Worm (Caenorhabditis elegans): ENCODE results near the gene hnd-1.

The hnd-1 gene

DNA sequence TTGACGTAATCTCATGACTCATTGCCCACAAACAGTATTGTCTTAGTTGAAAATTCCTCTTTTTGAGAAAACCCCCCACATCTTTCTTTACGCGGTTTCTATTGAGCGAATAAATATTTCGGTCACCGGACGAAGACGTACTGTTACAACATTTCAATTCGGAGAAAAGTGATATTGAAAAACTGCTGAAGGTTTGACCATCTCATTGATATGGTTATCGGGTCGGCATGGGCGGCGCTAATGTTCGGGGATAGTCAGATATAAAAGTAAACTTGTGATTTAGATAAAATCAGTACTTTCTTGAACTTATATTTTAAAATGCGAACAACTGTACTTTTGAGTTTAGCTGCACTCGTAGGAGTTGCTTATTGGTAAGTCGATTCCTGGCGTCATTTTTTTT lies 37.2 kb upstream of the hnd-1 start, which contains the start of gene T04F8.8:
T04F8.8 (plus strand) TSS at position 301 of the 400 bp plus-strand sequence.
- TF ChIP-seq mls-2 (tag; optimal IDR thresholded peaks at IDR 0.05): no peak
- TF ChIP-seq lsy-2 (tag; optimal IDR thresholded peaks at IDR 0.05): no peak
- no peak for TF ChIP-seq hlh-1 (tag; optimal IDR thresholded peaks at IDR 0.05)
- no peak for TF ChIP-seq ham-2 (GFP tag; optimal IDR thresholded peaks at IDR 0.05)
- no peak for TF ChIP-seq pha-4 (tag; optimal IDR thresholded peaks at IDR 0.05)
- no peak for TF ChIP-seq mab-5 (tag; optimal IDR thresholded peaks at IDR 0.05)
- no peak for TF ChIP-seq ceh-43 (GFP tag; optimal IDR thresholded peaks at IDR 0.05)

DNA sequence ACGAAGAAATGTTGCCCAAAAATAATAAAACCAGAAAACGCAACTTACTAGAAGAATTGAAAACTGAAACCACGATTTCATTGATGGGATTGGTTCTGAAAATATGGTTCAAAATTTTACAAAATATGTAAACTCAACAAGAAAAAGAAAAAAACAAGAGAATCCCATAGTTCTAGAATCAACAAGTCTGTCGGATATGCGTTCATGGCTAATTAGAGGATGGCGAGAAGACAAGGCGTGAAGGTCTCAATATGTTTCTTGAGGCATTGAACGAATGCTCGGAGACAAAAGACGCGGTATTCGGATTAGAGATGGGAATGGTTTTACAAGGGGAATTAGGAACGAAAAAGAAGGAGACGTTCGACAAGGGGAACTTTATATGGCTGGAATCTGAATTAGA lies 33.6 kb upstream of the hnd-1 start, which contains the start of gene cutl-11:
cutl-11 (minus strand) TSS at position 101 of the 400 bp plus-strand sequence.
- TF ChIP-seq hlh-1 (tag; optimal IDR thresholded peaks at IDR 0.05) (no peak), nhr-237 (tag; optimal IDR thresholded peaks at IDR 0.05) (no peak), ces-1 (GFP tag; optimal IDR thresholded peaks at IDR 0.05) (no peak), ceh-39 (tag; optimal IDR thresholded peaks at IDR 0.05) (no peak), unc-120 (tag; optimal IDR thresholded peaks at IDR 0.05; ENCODE audit: poor library complexity, severe bottlenecking) (no peak), lin-32 (GFP tag; optimal IDR thresholded peaks at IDR 0.05) (no peak), mab-5 (tag; optimal IDR thresholded peaks at IDR 0.05) (no peak), nhr-2 (tag; optimal IDR thresholded peaks at IDR 0.05) (no peak), unc-39 (tag; optimal IDR thresholded peaks at IDR 0.05) (no peak), elt-1 (tag; optimal IDR thresholded peaks at IDR 0.05; ENCODE audit: borderline replicate concordance, insufficient read depth) (no peak), elt-3 (tag; optimal IDR thresholded peaks at IDR 0.05) (no peak), ham-2 (GFP tag; optimal IDR thresholded peaks at IDR 0.05) (no peak), lsy-2 (tag; optimal IDR thresholded peaks at IDR 0.05) (no peak), cnd-1 (tag; optimal IDR thresholded peaks at IDR 0.05) (no peak), flh-1 (GFP tag; optimal IDR thresholded peaks at IDR 0.05) (no peak), M03D4.4 (tag; optimal IDR thresholded peaks at IDR 0.05) (no peak)

DNA sequence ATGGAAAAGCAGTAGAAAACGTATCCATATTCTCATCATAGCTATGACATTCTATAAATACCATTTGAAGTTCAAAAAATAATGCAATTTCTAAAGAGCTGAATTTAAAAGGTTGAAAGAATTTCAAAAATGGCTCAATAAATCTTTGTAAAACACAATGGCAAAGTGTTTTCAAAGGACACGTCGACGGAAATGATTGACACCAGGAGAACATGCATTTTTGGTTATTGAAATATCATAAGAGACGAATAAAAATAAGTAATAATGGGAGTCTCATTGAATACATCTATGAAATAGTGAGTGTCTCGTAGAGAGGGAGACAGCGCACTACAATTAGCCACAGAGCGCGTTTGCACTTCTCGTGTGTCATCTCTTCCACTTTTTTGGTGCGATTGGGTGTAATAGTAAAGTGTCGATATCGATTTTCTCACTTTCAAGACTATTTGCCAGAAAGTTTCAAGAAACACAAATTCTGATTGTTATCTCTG lies 27.8 kb upstream of the hnd-1 start, which contains the start of gene T04F8.2:
T04F8.2 (minus strand) TSS at position 51 of the 488 bp plus-strand sequence.
- peak; percentile 8 for TF ChIP-seq unc-62 (GFP tag; optimal IDR thresholded peaks at IDR 0.05)
- TF ChIP-seq drap-1 (GFP tag; optimal IDR thresholded peaks at IDR 0.05): no peak
- no peak for TF ChIP-seq zip-8 (tag; optimal IDR thresholded peaks at IDR 0.05)
- TF ChIP-seq mep-1 (tag; optimal IDR thresholded peaks at IDR 0.05): peak; percentile 64
- peak; percentile 63 for TF ChIP-seq pha-4 (tag; optimal IDR thresholded peaks at IDR 0.05)
- TF ChIP-seq cnd-1 (tag; optimal IDR thresholded peaks at IDR 0.05): no peak
- TF ChIP-seq sptf-1 (tag; optimal IDR thresholded peaks at IDR 0.05): peak; percentile 24
- TF ChIP-seq lin-13 (tag; optimal IDR thresholded peaks at IDR 0.05): peak; percentile 47
- TF ChIP-seq hlh-1 (tag; optimal IDR thresholded peaks at IDR 0.05): peak; percentile 28
- TF ChIP-seq ceh-39 (tag; optimal IDR thresholded peaks at IDR 0.05): peak; percentile 60
- peak; percentile 78 for TF ChIP-seq unc-120 (tag; optimal IDR thresholded peaks at IDR 0.05; ENCODE audit: poor library complexity, severe bottlenecking)
- TF ChIP-seq ceh-83 (GFP tag; optimal IDR thresholded peaks at IDR 0.05): peak; percentile 22
- no peak for TF ChIP-seq nhr-76 (tag; optimal IDR thresholded peaks at IDR 0.05)
- peak; percentile 56 for TF ChIP-seq nhr-28 (tag; optimal IDR thresholded peaks at IDR 0.05)
- no peak for TF ChIP-seq lsy-2 (tag; optimal IDR thresholded peaks at IDR 0.05)
- TF ChIP-seq M03D4.4 (tag; optimal IDR thresholded peaks at IDR 0.05): no peak
- peak; percentile 53 for TF ChIP-seq ces-1 (GFP tag; optimal IDR thresholded peaks at IDR 0.05)

DNA sequence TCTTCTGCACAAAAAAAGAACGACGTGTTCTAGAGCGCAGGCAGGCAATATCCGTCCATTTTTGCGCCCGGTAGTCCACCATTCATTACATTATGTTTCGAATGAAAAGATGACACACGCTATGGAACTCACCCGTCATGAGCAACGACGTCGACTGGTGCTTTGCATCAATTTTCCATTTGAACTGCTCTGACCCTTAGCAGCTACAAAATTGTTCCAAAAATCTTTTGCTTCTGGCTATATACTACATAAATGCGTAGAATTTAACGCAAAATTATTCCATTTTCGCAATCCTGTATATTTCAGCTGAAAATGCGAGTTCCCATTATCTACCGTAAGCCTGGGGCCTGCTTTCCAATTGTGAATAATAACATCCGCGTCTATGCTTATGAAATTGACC lies 26.0 kb upstream of the hnd-1 start, which contains the start of gene T04F8.3:
T04F8.3 (plus strand) TSS at position 301 of the 400 bp plus-strand sequence.
- TF ChIP-seq tbx-8 (GFP tag; optimal IDR thresholded peaks at IDR 0.05) (no peak), blmp-1 (tag; optimal IDR thresholded peaks at IDR 0.05) (no peak), lin-32 (GFP tag; optimal IDR thresholded peaks at IDR 0.05) (no peak), lsy-2 (tag; optimal IDR thresholded peaks at IDR 0.05) (no peak), ztf-11 (tag; optimal IDR thresholded peaks at IDR 0.05) (no peak), nhr-237 (tag; optimal IDR thresholded peaks at IDR 0.05) (no peak), M03D4.4 (tag; optimal IDR thresholded peaks at IDR 0.05) (no peak), hlh-1 (tag; optimal IDR thresholded peaks at IDR 0.05) (no peak)

DNA sequence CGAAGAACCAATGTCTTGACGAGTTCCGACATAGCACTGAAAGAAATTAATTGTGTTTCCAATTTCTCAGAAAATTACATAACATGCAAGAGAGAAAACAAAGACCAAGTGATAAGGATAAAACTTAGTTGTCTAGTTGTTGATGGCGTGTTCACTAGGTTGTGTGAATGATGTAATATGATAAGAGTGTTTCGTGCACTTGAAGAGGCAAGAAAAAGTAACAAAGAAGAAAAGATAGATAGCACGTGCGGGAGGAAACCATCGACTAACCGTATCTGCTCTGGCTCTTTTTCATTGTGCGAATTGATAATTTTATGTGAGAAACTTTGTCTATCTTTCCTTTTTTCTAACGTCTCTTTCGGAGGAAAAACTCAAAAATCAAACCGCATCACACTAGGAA lies 22.7 kb upstream of the hnd-1 start, which contains the start of gene sfxn-1.5:
sfxn-1.5 (minus strand) TSS at position 36 of the 400 bp plus-strand sequence.
- TF ChIP-seq pha-4 (tag; optimal IDR thresholded peaks at IDR 0.05): no peak
- no peak for TF ChIP-seq mab-5 (tag; optimal IDR thresholded peaks at IDR 0.05)
- no peak for TF ChIP-seq unc-62 (GFP tag; optimal IDR thresholded peaks at IDR 0.05)
- no peak for TF ChIP-seq lsy-2 (tag; optimal IDR thresholded peaks at IDR 0.05)
- no peak for TF ChIP-seq zip-8 (tag; optimal IDR thresholded peaks at IDR 0.05)
- TF ChIP-seq M03D4.4 (tag; optimal IDR thresholded peaks at IDR 0.05): no peak
